Fruit fly (Drosophila melanogaster): ENCODE results near the gene MED30.

Gene MED30

DNA sequence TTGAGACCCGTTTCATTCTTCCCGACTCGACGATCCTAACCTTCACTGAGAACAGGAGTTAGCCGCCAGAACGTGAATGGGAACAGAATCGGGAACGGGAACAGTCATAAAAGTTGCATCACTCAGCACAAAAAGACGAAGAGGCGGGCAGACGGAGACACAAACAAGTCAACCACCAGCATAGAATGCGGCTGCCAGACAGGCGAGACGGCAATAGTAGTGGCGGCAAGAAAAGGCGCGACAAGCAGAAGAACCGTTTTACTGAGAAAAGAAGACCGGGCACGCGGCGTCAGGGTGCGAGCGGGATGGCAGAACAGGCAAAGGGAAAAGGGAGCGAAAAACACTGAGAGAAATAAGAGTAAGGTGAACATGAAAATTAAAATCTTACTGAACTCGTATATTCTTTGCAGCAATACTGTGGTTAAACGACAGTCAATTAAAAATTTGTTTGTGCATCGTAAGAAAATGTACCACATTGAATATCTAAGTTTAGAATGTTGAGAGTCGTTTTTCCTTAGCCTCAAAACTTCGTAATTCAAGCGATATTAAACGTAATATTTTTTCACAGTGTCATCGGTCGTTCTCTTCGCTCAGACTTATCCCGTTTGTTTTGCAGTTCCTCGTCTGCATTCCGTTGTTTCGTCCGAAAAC lies 13.4 kb downstream of the MED30 start (continued):
- TF ChIP-seq salm (tag; optimal IDR thresholded peaks at IDR 0.05) (peak; percentile 70), CG1024 (GFP tag; IDR thresholded peaks at IDR 0.05) (peak; percentile 72), CG11398 (GFP tag; optimal IDR thresholded peaks at IDR 0.05) (peak; percentile 70), CG16863 (GFP tag; optimal IDR thresholded peaks at IDR 0.05) (peak; percentile 88), wdn (GFP tag; IDR thresholded peaks at IDR 0.05) (0 out of 2 replicates have a peak, but pooled peaks have one; percentile 41), CG7839 (tag; optimal IDR thresholded peaks at IDR 0.05) (peak; percentile 85), CG3995 (GFP tag; optimal IDR thresholded peaks at IDR 0.05) (peak; percentile 9), gt (GFP tag; IDR thresholded peaks at IDR 0.05) (no peak), CG17912 (GFP tag; optimal IDR thresholded peaks at IDR 0.05) (no peak), CG7928 (GFP tag; optimal IDR thresholded peaks at IDR 0.05) (peak; percentile 33), tap (tag; optimal IDR thresholded peaks at IDR 0.05) (peak; percentile 88), sr (GFP tag; IDR thresholded peaks at IDR 0.05) (no peak), ken (GFP tag; IDR thresholded peaks at IDR 0.05) (peak; percentile 63; the same call in 2 of the 3 replicates), Hr39 (optimal IDR thresholded peaks at IDR 0.05) (no peak), Nf-YA (GFP tag; IDR thresholded peaks at IDR 0.05) (peak; percentile 4), HLH4C (GFP tag; IDR thresholded peaks at IDR 0.05; ENCODE audit: partially characterized antibody) (no peak), PHDP (tag; optimal IDR thresholded peaks at IDR 0.05) (peak; percentile 78), CoRest (tag; optimal IDR thresholded peaks at IDR 0.05) (peak; percentile 88), CG17385 (GFP tag; optimal IDR thresholded peaks at IDR 0.05) (peak; percentile 77), Dp (GFP tag; optimal IDR thresholded peaks at IDR 0.05) (no peak), BEAF-32 (GFP tag; optimal IDR thresholded peaks at IDR 0.05) (no peak), slp2 (GFP tag; optimal IDR thresholded peaks at IDR 0.05) (peak; percentile 75), Vsx1 (GFP tag; optimal IDR thresholded peaks at IDR 0.05) (peak; percentile 52), Ada2b (GFP tag; IDR thresholded peaks at IDR 0.05) (peak; percentile 50; the same call in 1 of the 2 replicates), CG34224 (GFP tag; IDR thresholded peaks at IDR 0.05; ENCODE audit: partially characterized antibody) (no peak), CG10979 (tag; optimal IDR thresholded peaks at IDR 0.05) (peak; percentile 95), az2 (GFP tag; optimal IDR thresholded peaks at IDR 0.05) (peak; percentile 84), H15 (GFP tag; IDR thresholded peaks at IDR 0.05) (peak; percentile 79), CG12942 (GFP tag; optimal IDR thresholded peaks at IDR 0.05) (peak; percentile 68), nerfin-1 (tag; optimal IDR thresholded peaks at IDR 0.05) (peak; percentile 81), CG11085 (GFP tag; IDR thresholded peaks at IDR 0.05) (no peak), Rx (GFP tag; IDR thresholded peaks at IDR 0.05) (peak; percentile 71), sima (GFP tag; optimal IDR thresholded peaks at IDR 0.05) (peak; percentile 67), abd-A (tag; optimal IDR thresholded peaks at IDR 0.05) (no peak), pan (optimal IDR thresholded peaks at IDR 0.05) (no peak), pan (GFP tag; optimal IDR thresholded peaks at IDR 0.05 in 1 of 2, IDR thresholded peaks at IDR 0.05 in 1 of 2) (peak in 1 of 2 experiments; percentile 77), Neu2 (GFP tag; optimal IDR thresholded peaks at IDR 0.05; ENCODE audit: borderline replicate concordance) (peak; percentile 81), CG30431 (GFP tag; optimal IDR thresholded peaks at IDR 0.05) (peak; percentile 89), zen (tag; optimal IDR thresholded peaks at IDR 0.05) (peak; percentile 94), nom (GFP tag; optimal IDR thresholded peaks at IDR 0.05) (peak; percentile 86), CG13287 (GFP tag; IDR thresholded peaks at IDR 0.05; ENCODE audit: partially characterized antibody) (no peak), CG10209 (GFP tag; optimal IDR thresholded peaks at IDR 0.05) (peak; percentile 88), CG8290 (GFP tag; optimal IDR thresholded peaks at IDR 0.05) (peak; percentile 79), CG8290 (tag; optimal IDR thresholded peaks at IDR 0.05) (peak; percentile 73 to 86), crol (GFP tag; IDR thresholded peaks at IDR 0.05) (peak; percentile 63), Lpt (GFP tag; optimal IDR thresholded peaks at IDR 0.05) (no peak), CG10267 (tag; optimal IDR thresholded peaks at IDR 0.05) (peak; percentile 86), pnt (GFP tag; optimal IDR thresholded peaks at IDR 0.05) (peak; percentile 84), CG14710 (tag; optimal IDR thresholded peaks at IDR 0.05) (peak; percentile 92), CG13894 (tag; optimal IDR thresholded peaks at IDR 0.05) (peak; percentile 6)

Data from whole organism, embryonic.